Worm (Caenorhabditis elegans): ENCODE data around the gene egl-5.

Gene egl-5

DNA sequence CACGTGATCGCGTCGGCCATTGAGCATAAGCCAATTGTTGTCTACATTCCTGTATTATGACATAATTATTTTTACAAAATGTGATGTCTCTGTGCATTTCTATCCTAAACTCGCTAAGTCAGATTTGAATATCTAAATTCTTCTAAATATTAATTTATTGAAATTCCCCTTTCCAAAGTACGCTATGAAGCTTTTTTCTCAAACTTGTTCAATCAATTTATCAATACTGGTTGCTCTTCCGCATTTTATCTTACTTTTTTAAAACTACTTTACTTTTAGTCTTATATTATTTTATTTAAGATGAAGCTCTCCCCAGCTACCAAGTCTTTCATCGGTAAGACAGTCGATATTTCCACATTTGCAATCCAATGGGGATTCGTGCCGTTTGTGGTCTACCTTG lies 45.1 kb downstream of the egl-5 start, which contains the start of gene tomm-7:
tomm-7 (plus strand) TSS at position 301 of the 400 bp plus-strand sequence.
- TF ChIP-seq him-1 (tag; optimal IDR thresholded peaks at IDR 0.05) (no peak), dao-5 (tag; optimal IDR thresholded peaks at IDR 0.05) (no peak), W03F9.2 (tag; optimal IDR thresholded peaks at IDR 0.05) (no peak)

DNA sequence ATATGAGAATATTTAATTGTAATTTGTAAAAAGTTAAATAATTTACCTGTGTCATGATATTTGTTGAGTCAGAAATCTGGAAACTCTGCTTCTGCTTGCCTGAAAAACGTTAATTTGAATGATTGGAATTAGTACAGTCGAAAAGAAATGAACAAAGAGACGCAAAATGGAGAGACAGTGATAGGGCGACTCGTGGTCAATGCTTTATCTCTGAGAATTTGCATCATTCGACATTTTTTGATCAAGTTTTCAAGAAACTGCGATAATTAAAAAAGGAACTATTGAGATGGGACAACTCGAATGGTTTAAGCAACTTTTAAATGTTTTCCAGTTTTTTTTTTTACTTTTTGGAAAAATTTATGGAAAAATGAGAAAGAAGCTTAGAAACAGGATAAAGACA lies 46.7 kb downstream of the egl-5 start, which contains the start of gene cuc-1:
cuc-1 (minus strand) TSS at position 101 of the 400 bp plus-strand sequence.
- TF ChIP-seq W03F9.2 (tag; optimal IDR thresholded peaks at IDR 0.05) (no peak), him-1 (tag; optimal IDR thresholded peaks at IDR 0.05) (no peak), dao-5 (tag; optimal IDR thresholded peaks at IDR 0.05) (no peak)

DNA sequence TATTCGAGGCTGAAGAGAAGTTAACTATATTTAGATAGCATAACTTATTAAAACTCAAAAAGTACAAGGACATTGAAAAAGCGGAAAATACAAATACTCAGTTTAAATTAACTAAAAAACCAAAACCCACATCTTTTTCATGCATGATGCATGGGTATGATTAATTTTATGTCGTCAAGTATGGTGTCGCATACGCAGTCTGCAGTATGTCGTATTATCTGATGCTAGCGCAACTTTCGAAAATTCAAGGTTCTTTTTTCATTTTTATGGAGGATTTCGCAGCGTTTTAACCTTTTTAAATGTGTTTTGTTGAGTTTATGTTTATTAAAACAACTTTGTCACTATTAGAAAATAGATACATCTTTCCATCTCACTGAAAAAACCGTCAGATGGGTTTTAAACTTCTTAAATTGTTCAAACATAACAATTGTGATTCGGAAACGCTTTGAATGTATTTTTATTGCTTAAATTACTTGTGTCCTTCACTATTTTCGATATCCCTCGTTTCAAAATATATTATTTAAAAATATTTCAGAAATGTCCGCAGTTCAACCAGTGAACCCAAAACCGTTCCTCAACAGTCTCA lies 47.5 kb downstream of the egl-5 start, which contains the start of gene snr-5:
snr-5 (plus strand) TSS at position 536 of the 586 bp plus-strand sequence.
- TF ChIP-seq him-1 (tag; optimal IDR thresholded peaks at IDR 0.05) (no peak), dao-5 (tag; optimal IDR thresholded peaks at IDR 0.05) (no peak), W03F9.2 (tag; optimal IDR thresholded peaks at IDR 0.05) (no peak)

DNA sequence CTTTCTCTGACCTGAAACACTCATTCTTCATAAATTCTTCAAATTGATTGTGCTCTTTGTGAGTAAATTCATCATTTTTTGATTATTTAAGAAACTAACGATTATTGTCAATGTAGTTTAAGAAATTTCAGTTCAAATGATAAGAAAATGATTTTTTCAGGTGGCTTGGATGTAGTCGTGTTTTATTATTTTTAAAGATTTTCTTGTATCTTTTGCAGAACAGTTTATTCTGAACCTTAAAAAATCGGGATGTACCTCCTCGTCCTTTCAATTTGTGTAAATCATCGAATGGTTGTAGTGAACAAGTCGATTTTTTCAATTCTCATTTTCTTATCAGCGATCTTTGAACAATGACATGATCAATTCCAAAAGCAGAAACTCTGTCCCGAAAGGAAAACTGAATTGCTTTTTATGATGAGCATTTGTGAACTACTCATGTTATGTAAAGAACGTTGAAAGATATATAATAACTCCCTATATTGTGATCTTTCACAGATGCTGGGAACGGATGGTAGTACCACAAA lies 51.1 kb downstream of the egl-5 start, which contains the start of gene slc-17.3:
slc-17.3 (minus strand) TSS at position 51 of the 524 bp plus-strand sequence.
- no peak for TF ChIP-seq him-1 (tag; optimal IDR thresholded peaks at IDR 0.05)
- TF ChIP-seq W03F9.2 (tag; optimal IDR thresholded peaks at IDR 0.05): no peak
- TF ChIP-seq dao-5 (tag; optimal IDR thresholded peaks at IDR 0.05): no peak

DNA sequence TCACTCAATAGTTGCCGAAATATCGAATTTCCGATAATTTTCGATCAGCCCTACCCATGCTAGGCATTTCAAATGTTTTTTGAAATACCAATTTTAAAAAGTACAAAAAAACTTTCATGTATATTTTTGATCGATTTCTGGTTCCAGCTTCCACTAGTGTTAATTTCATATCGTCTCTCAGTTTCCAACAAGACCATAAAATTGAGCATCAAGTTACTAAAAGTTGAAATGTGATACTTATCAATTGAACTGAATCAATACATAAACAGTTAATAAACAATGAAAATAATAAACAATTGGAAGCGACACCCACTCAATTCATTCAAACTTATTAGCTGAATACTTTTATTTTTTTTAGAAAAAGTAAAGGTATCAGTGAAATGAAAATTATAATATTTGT lies 52.0 kb downstream of the egl-5 start, which contains the start of gene cup-4:
cup-4 (plus strand) TSS at position 301 of the 400 bp plus-strand sequence.
- TF ChIP-seq dao-5 (tag; optimal IDR thresholded peaks at IDR 0.05): no peak
- TF ChIP-seq W03F9.2 (tag; optimal IDR thresholded peaks at IDR 0.05): no peak
- TF ChIP-seq him-1 (tag; optimal IDR thresholded peaks at IDR 0.05): no peak

Measured in whole organism, L4/young adult.